Fruit fly (Drosophila melanogaster): ENCODE results near the gene tgy.

DNA sequence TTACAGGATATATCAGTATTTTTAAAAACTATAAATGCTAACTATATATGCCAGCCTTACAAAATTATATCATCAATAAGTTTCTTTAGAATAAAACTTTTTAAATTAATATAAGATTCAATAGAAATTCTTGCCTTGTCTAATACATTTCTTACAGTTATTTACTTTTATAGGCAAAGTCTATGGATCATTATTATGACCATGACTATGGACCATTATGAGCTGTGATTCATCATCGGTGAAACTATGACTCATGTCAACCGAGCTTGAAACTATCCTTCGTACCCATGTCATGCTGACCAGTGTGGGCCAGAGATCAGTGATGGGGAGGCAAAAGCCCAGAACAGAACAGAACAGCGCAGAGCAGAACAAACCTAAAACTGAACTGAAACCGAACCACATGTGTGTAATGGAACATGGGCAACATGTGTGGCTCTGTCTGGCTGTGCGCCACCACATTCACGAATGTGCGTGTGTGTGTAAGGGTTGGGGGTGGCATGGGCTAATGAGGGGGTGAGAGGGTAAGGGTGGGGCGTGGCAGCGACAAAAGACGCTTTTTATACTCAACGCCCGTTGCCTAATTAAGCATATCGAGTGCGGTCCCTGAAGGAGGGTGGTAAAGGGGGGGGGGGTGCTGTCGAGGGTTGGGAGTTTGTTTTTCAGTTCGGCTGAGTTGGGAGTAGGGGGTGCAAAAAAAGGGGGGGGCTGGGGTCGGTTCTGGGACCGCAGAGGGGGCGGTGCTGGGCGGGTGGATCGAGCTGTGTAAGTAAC is 31.6 kb upstream of the tgy start:
- TF ChIP-seq CG17612 (GFP tag; IDR thresholded peaks at IDR 0.05) = no peak
- TF ChIP-seq inv (GFP tag; IDR thresholded peaks at IDR 0.05; ENCODE audit: partially characterized antibody) = no peak
- TF ChIP-seq CG11093 (GFP tag; IDR thresholded peaks at IDR 0.05) = no peak
- no peak for TF ChIP-seq CG31224 (GFP tag; IDR thresholded peaks at IDR 0.05)
- TF ChIP-seq CG6854 (GFP tag; optimal IDR thresholded peaks at IDR 0.05) = no peak
